Worm (Caenorhabditis elegans): Measurements from ENCODE around the gene ddr-2.

ddr-2 gene

DNA sequence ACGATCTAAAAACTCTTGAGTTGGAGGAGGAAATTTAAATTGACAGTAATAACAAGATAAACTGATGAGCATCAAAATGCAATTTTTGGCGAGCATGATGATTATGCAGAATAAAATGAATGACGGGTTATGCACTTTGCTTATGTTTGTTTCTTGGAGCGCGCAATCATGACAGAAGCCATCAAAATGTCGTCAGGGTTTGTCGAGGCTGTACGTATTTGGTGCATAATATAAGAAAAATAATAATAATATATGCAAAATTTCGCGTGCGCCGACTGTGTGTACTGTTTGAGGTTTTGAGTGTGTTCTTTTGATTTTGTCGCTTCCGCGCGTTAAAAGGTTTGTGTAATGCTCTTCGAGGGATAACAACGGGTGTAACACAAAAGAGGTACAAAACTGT lies 35.2 kb downstream of the ddr-2 start, which contains the start of gene nspg-4:
Gene nspg-4 (minus strand): TSS at position 101 of the 400 bp plus-strand sequence.
- TF ChIP-seq tbx-8 (GFP tag; optimal IDR thresholded peaks at IDR 0.05) = no peak
- no peak for TF ChIP-seq nhr-12 (tag; optimal IDR thresholded peaks at IDR 0.05)
- TF ChIP-seq nhr-237 (tag; optimal IDR thresholded peaks at IDR 0.05) = no peak
- TF ChIP-seq mep-1 (tag; optimal IDR thresholded peaks at IDR 0.05) = no peak
- no peak for TF ChIP-seq pha-4 (tag; optimal IDR thresholded peaks at IDR 0.05)
- no peak for TF ChIP-seq flh-1 (GFP tag; optimal IDR thresholded peaks at IDR 0.05)
- no peak for TF ChIP-seq snpc-4 (tag; optimal IDR thresholded peaks at IDR 0.05)
- TF ChIP-seq lin-32 (GFP tag; optimal IDR thresholded peaks at IDR 0.05) = no peak

DNA sequence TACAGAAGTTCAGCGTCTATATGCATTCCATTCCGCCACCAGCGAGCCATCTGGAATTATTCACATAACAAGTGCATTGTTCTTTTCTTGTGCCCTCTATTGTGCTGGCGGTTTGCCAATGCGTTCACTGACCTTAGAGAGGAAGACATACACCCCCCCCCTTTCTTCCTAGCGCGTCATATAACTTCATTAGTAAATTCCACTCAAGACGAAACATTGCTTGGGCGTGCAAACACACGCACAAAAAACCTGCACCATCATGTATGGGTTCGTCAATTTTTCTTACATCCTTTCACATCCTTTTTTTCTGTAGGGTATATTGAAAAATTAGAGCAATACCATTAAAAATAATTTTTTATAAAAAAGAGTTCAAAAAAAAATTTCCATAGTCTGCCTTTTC lies 36.4 kb downstream of the ddr-2 start, which contains the start of gene ZK816.1:
Gene ZK816.1 (plus strand): TSS at position 187 of the 400 bp plus-strand sequence.
- TF ChIP-seq ces-1 (GFP tag; optimal IDR thresholded peaks at IDR 0.05) (peak; percentile 82), mls-2 (tag; optimal IDR thresholded peaks at IDR 0.05) (peak; percentile 18), nhr-2 (tag; optimal IDR thresholded peaks at IDR 0.05) (no peak), pha-4 (tag; optimal IDR thresholded peaks at IDR 0.05) (no peak), drap-1 (GFP tag; optimal IDR thresholded peaks at IDR 0.05) (no peak)

DNA sequence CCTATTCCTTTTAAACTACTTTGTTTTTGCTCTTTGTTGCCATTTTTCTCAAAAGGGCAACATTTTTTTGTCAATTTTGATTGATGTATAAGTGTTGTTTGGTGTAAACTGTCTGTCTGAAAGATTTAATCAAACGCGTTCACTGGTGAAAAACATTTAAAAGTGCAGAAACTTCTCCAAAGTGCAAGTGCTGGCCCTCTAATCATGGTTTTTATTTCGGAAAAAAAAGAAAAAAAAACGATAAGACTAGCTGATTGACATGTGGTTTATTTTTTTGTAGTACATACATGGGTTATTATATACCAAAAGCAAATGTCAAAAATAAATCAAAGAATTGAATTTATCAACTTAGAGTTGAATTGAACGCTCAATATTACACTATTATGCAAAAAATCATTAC lies 47.3 kb downstream of the ddr-2 start, which contains the start of gene dhs-26:
Gene dhs-26 (minus strand): TSS at position 116 of the 400 bp plus-strand sequence.
- no peak for TF ChIP-seq nhr-237 (tag; optimal IDR thresholded peaks at IDR 0.05)
- TF ChIP-seq flh-1 (GFP tag; optimal IDR thresholded peaks at IDR 0.05) = no peak
- no peak for TF ChIP-seq elt-1 (tag; optimal IDR thresholded peaks at IDR 0.05; ENCODE audit: borderline replicate concordance, insufficient read depth)
- no peak for TF ChIP-seq lin-32 (GFP tag; optimal IDR thresholded peaks at IDR 0.05)
- no peak for TF ChIP-seq unc-62 (GFP tag; optimal IDR thresholded peaks at IDR 0.05)
- TF ChIP-seq bed-3 (GFP tag; optimal IDR thresholded peaks at IDR 0.05) = no peak
- no peak for TF ChIP-seq ceh-43 (GFP tag; optimal IDR thresholded peaks at IDR 0.05)
- TF ChIP-seq lin-13 (tag; optimal IDR thresholded peaks at IDR 0.05) = no peak
- no peak for TF ChIP-seq hlh-1 (tag; optimal IDR thresholded peaks at IDR 0.05)
- no peak for TF ChIP-seq unc-120 (tag; optimal IDR thresholded peaks at IDR 0.05; ENCODE audit: poor library complexity, severe bottlenecking)
- no peak for TF ChIP-seq ces-1 (GFP tag; optimal IDR thresholded peaks at IDR 0.05)
- no peak for TF ChIP-seq nhr-12 (tag; optimal IDR thresholded peaks at IDR 0.05)
- no peak for TF ChIP-seq drap-1 (GFP tag; optimal IDR thresholded peaks at IDR 0.05)
- no peak for TF ChIP-seq ztf-11 (tag; optimal IDR thresholded peaks at IDR 0.05)
- no peak for TF ChIP-seq sem-2 (GFP tag; optimal IDR thresholded peaks at IDR 0.05)
- no peak for TF ChIP-seq elt-3 (tag; optimal IDR thresholded peaks at IDR 0.05)
- no peak for TF ChIP-seq tbx-8 (GFP tag; optimal IDR thresholded peaks at IDR 0.05)

DNA sequence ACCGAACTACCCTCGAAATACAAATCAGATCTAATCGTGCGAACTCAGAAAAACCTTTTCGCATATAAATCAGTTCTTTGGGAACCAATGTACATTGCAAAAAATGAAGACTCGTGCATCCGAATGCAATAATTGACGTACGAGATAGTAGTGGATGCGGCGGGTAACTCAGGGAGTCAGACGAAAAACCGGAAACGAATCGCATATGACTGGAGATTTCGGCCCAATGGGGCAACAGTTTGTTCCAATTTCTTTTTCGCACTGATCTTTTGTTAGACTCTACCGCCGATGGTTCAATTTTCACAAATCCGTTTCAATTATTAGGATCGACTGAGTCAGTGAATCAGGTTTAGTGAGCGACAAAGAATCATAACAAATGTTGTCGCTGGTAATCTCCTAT lies 51.7 kb downstream of the ddr-2 start:
- TF ChIP-seq ceh-39 (tag; optimal IDR thresholded peaks at IDR 0.05) (no peak), cnd-1 (tag; optimal IDR thresholded peaks at IDR 0.05) (no peak), ceh-43 (GFP tag; optimal IDR thresholded peaks at IDR 0.05) (no peak), elt-3 (tag; optimal IDR thresholded peaks at IDR 0.05) (no peak), unc-39 (tag; optimal IDR thresholded peaks at IDR 0.05) (no peak)

DNA sequence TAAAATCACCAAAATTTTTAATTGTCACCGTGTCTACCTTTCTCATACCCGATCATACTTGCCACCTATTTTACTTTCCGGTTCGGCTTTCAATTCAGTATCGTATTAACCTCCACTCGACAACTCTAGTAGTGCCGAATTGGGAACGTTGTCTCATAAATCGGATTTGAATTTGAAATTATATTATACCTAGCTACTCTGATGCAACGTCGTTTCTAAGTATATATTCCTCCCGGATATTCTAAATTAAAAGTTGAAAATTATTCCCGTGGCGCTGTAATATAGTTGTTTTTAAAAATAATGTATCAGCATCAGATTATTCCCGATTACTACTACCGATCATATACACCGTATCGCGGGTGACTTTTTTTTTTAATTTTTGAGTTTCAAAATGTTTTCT lies 53.5 kb downstream of the ddr-2 start, which contains the start of gene ZK563.2:
Gene ZK563.2 (plus strand): TSS at position 301 of the 400 bp plus-strand sequence.
- TF ChIP-seq lin-32 (GFP tag; optimal IDR thresholded peaks at IDR 0.05) (no peak), nhr-28 (tag; optimal IDR thresholded peaks at IDR 0.05) (no peak), nhr-12 (tag; optimal IDR thresholded peaks at IDR 0.05) (no peak), snpc-4 (tag; optimal IDR thresholded peaks at IDR 0.05) (no peak), tbx-8 (GFP tag; optimal IDR thresholded peaks at IDR 0.05) (no peak), lsy-2 (tag; optimal IDR thresholded peaks at IDR 0.05) (no peak), ceh-43 (GFP tag; optimal IDR thresholded peaks at IDR 0.05) (no peak), M03D4.4 (tag; optimal IDR thresholded peaks at IDR 0.05) (no peak), nhr-76 (tag; optimal IDR thresholded peaks at IDR 0.05) (no peak), unc-62 (GFP tag; optimal IDR thresholded peaks at IDR 0.05) (no peak), unc-120 (tag; optimal IDR thresholded peaks at IDR 0.05; ENCODE audit: poor library complexity, severe bottlenecking) (no peak), nhr-237 (tag; optimal IDR thresholded peaks at IDR 0.05) (no peak)

DNA sequence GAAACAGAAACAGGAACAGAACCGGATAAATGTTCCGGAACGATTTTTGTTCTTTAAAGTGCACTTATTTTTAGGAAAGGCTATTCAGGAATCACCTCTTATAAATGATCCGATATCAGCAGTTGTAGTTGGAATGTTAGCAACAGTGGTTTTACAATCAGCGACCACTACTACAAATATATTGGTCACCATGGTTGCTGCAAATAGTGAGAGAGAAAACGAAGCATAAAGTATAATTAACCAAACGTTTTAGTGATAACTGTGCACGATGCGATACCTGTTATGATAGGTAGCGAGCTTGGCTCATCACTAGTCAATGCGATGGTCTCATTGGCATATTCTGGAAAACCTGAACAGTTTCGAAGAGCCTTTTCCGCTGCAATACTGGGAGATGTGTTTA lies 54.3 kb downstream of the ddr-2 start:
- TF ChIP-seq nhr-76 (tag; optimal IDR thresholded peaks at IDR 0.05) = no peak
- no peak for TF ChIP-seq lsy-2 (tag; optimal IDR thresholded peaks at IDR 0.05)
- no peak for TF ChIP-seq nhr-2 (tag; optimal IDR thresholded peaks at IDR 0.05)
- no peak for TF ChIP-seq mls-2 (tag; optimal IDR thresholded peaks at IDR 0.05)
- no peak for TF ChIP-seq pha-4 (tag; optimal IDR thresholded peaks at IDR 0.05)
- no peak for TF ChIP-seq unc-62 (GFP tag; optimal IDR thresholded peaks at IDR 0.05)
- TF ChIP-seq ceh-83 (GFP tag; optimal IDR thresholded peaks at IDR 0.05) = no peak
- no peak for TF ChIP-seq nhr-237 (tag; optimal IDR thresholded peaks at IDR 0.05)
- no peak for TF ChIP-seq lin-32 (GFP tag; optimal IDR thresholded peaks at IDR 0.05)
- TF ChIP-seq snpc-4 (tag; optimal IDR thresholded peaks at IDR 0.05) = no peak
- no peak for TF ChIP-seq mab-5 (tag; optimal IDR thresholded peaks at IDR 0.05)
- TF ChIP-seq nhr-12 (tag; optimal IDR thresholded peaks at IDR 0.05) = no peak
- TF ChIP-seq flh-1 (GFP tag; optimal IDR thresholded peaks at IDR 0.05) = no peak
- TF ChIP-seq ztf-11 (tag; optimal IDR thresholded peaks at IDR 0.05) = no peak
- no peak for TF ChIP-seq M03D4.4 (tag; optimal IDR thresholded peaks at IDR 0.05)
- no peak for TF ChIP-seq tbx-8 (GFP tag; optimal IDR thresholded peaks at IDR 0.05)
- TF ChIP-seq lin-13 (tag; optimal IDR thresholded peaks at IDR 0.05) = no peak
- TF ChIP-seq zip-8 (tag; optimal IDR thresholded peaks at IDR 0.05) = no peak
